Fruit fly (Drosophila melanogaster) whole organism, embryonic: Measurements from ENCODE around the gene CG32248.

Experiments used
- Abd-B ChIP-seq: fragments of 200-800 bp; sonication (Bioruptor generic); optimal IDR thresholded peaks from 2 replicates; lab custom pipeline; 2018; ENCODE audit warnings: missing biosample characterization, mild to moderate bottlenecking, missing genetic modification characterization, moderate library complexity
- Adf1 ChIP-seq: fragments of 200-800 bp; sonication (Bioruptor generic); IDR thresholded peaks from 2 replicates; pipeline ENCODE4 v1.3.6; 2022; ENCODE audit warnings: missing biosample characterization, missing genetic modification characterization
- Atf-2 ChIP-seq: fragments of 200-800 bp; sonication (Bioruptor generic); optimal IDR thresholded peaks from 2 replicates; lab custom pipeline; 2016; ENCODE audit warnings: missing biosample characterization, missing genetic modification characterization
- Blimp-1 ChIP-seq: fragments of 200-800 bp; sonication (Bioruptor generic); optimal IDR thresholded peaks from 3 replicates; lab custom pipeline; 2018; ENCODE audit warnings: missing biosample characterization, missing genetic modification characterization, mild to moderate bottlenecking, moderate library complexity, missing genetic modification reagents
- CG10209 ChIP-seq: fragments of 200-800 bp; sonication (Bioruptor generic); optimal IDR thresholded peaks from 3 replicates; lab custom pipeline; 2017; ENCODE audit warnings: missing biosample characterization, mild to moderate bottlenecking, missing genetic modification characterization, missing genetic modification reagents
- CG10274 ChIP-seq: fragments of 200-800 bp; sonication (Bioruptor generic); optimal IDR thresholded peaks from 3 replicates; lab custom pipeline; 2017; ENCODE audit warnings: missing biosample characterization, mild to moderate bottlenecking, missing genetic modification characterization
- CG10543 ChIP-seq: fragments of 200-800 bp; sonication (Bioruptor generic); optimal IDR thresholded peaks from 3 replicates; lab custom pipeline; 2017; ENCODE audit warnings: missing biosample characterization, mild to moderate bottlenecking, missing genetic modification characterization, moderate library complexity
- CG11247 ChIP-seq: fragments of 200-800 bp; sonication (Bioruptor generic); IDR thresholded peaks from 2 replicates; pipeline ENCODE4 v1.3.6; 2022; ENCODE audit warnings: missing biosample characterization, missing genetic modification characterization
- CG12219 ChIP-seq: fragments of 200-800 bp; sonication (Bioruptor generic); optimal IDR thresholded peaks from 3 replicates; lab custom pipeline; 2018; ENCODE audit warnings: missing biosample characterization, mild to moderate bottlenecking, missing genetic modification characterization
- CG15011 ChIP-seq: fragments of 200-800 bp; sonication (Bioruptor generic); optimal IDR thresholded peaks from 3 replicates; lab custom pipeline; 2018; ENCODE audit warnings: missing biosample characterization, mild to moderate bottlenecking, missing genetic modification characterization
- CG1647 ChIP-seq: fragments of 200-800 bp; sonication (Bioruptor generic); optimal IDR thresholded peaks from 3 replicates; lab custom pipeline; 2016; ENCODE audit warnings: missing biosample characterization, missing genetic modification characterization
- CG16779 ChIP-seq: fragments of 200-800 bp; sonication (Bioruptor generic); IDR thresholded peaks from 2 replicates; pipeline ENCODE4 v1.3.6; 2022; ENCODE audit warnings: missing biosample characterization, missing genetic modification characterization
- CG17359 ChIP-seq: fragments of 200-800 bp; sonication (Bioruptor generic); optimal IDR thresholded peaks from 3 replicates; lab custom pipeline; 2018; ENCODE audit warnings: missing biosample characterization, mild to moderate bottlenecking, missing genetic modification characterization, moderate library complexity
- CG1792 ChIP-seq: fragments of 200-800 bp; sonication (Bioruptor generic); optimal IDR thresholded peaks from 2 replicates; lab custom pipeline; 2016; ENCODE audit warnings: missing biosample characterization, missing genetic modification characterization
- CG2202 ChIP-seq: fragments of 200-800 bp; sonication (Bioruptor generic); optimal IDR thresholded peaks from 2 replicates; lab custom pipeline; 2018; ENCODE audit warnings: missing biosample characterization, mild to moderate bottlenecking, missing genetic modification characterization
- CG2712 ChIP-seq: fragments of 200-800 bp; optimal IDR thresholded peaks from 3 replicates; lab custom pipeline; 2019; ENCODE audit warnings: missing biosample characterization, mild to moderate bottlenecking, missing genetic modification characterization, moderate library complexity
- CG3163 ChIP-seq: fragments of 200-800 bp; sonication (Bioruptor generic); optimal IDR thresholded peaks from 3 replicates; lab custom pipeline; 2016; ENCODE audit warnings: missing biosample characterization, missing genetic modification characterization
- CG4854 ChIP-seq: fragments of 200-800 bp; sonication (Bioruptor generic); optimal IDR thresholded peaks from 2 replicates; lab custom pipeline; 2016; ENCODE audit warnings: missing biosample characterization, missing genetic modification characterization, inconsistent platforms
- CG6689 ChIP-seq: fragments of 200-800 bp; sonication (Bioruptor generic); IDR thresholded peaks from 2 replicates; pipeline ENCODE4 v1.3.6; 2022; ENCODE audit warnings: missing biosample characterization, missing genetic modification characterization
- CG8924 ChIP-seq: fragments of 200-800 bp; optimal IDR thresholded peaks from 3 replicates; lab custom pipeline; 2019; ENCODE audit warnings: missing biosample characterization, mild to moderate bottlenecking, missing genetic modification characterization, moderate library complexity
- D ChIP-seq, 2 experiments: fragments of 200-800 bp in 1 of 2; fragments of >200 bp in 1 of 2; sonication (Bioruptor generic) in 1 of 2; optimal IDR thresholded peaks; 2 replicates in 1 of 2; 3 replicates in 1 of 2; lab custom pipeline; 2017; ENCODE audit warnings: mild to moderate bottlenecking in 1 of 2, missing biosample characterization in 1 of 2, missing genetic modification characterization in 1 of 2, missing genetic modification reagents in 1 of 2
- Dref ChIP-seq: fragments of 200-800 bp; sonication (Bioruptor generic); IDR thresholded peaks from 2 replicates; pipeline ENCODE4 v1.3.6; 2022; ENCODE audit warnings: missing biosample characterization, missing genetic modification characterization
- Gug ChIP-seq: fragments of 200-800 bp; sonication (Bioruptor generic); IDR thresholded peaks from 4 replicates; pipeline ENCODE4 v1.3.6; 2022; ENCODE audit warnings: missing biosample characterization, missing genetic modification characterization
- HHEX ChIP-seq: fragments of 200-800 bp; sonication (Bioruptor generic); optimal IDR thresholded peaks from 3 replicates; lab custom pipeline; 2017; ENCODE audit warnings: missing biosample characterization, mild to moderate bottlenecking, missing genetic modification characterization, missing genetic modification reagents
- Hey ChIP-seq: fragments of 200-800 bp; sonication (Bioruptor generic); optimal IDR thresholded peaks from 3 replicates; lab custom pipeline; 2018; ENCODE audit warnings: missing biosample characterization, mild to moderate bottlenecking, missing genetic modification characterization
- Hmr ChIP-seq: fragments of 200-800 bp; sonication (Bioruptor generic); optimal IDR thresholded peaks from 3 replicates; lab custom pipeline; 2017; ENCODE audit warnings: mild to moderate bottlenecking, missing biosample characterization, missing genetic modification reagents, missing genetic modification characterization
- NC2α ChIP-seq: fragments of 200-800 bp; sonication (Bioruptor generic); optimal IDR thresholded peaks from 2 replicates; lab custom pipeline; 2016; ENCODE audit warnings: missing biosample characterization, missing genetic modification characterization
- Oaz ChIP-seq: fragments of 200-800 bp; sonication (Bioruptor generic); IDR thresholded peaks from 2 replicates; pipeline ENCODE4 v1.3.6; 2022; ENCODE audit warnings: missing biosample characterization, missing genetic modification characterization
- Rfx ChIP-seq: fragments of 200-800 bp; sonication (Bioruptor generic); IDR thresholded peaks from 2 replicates; pipeline ENCODE4 v1.3.6; 2022; ENCODE audit warnings: missing biosample characterization, missing genetic modification characterization
- ara ChIP-seq: fragments of 200-800 bp; sonication (Bioruptor generic); IDR thresholded peaks from 2 replicates; pipeline ENCODE4 v1.3.6; 2022; ENCODE audit warnings: missing biosample characterization, missing genetic modification characterization
- bigmax ChIP-seq: fragments of 200-800 bp; sonication (Bioruptor generic); optimal IDR thresholded peaks from 2 replicates; lab custom pipeline; 2018; ENCODE audit warnings: missing biosample characterization, mild to moderate bottlenecking, missing genetic modification characterization
- bowl ChIP-seq: fragments of 200-800 bp; sonication (Bioruptor generic); IDR thresholded peaks from 2 replicates; pipeline ENCODE4 v1.3.6; 2022; ENCODE audit warnings: missing biosample characterization, missing genetic modification characterization
- caup ChIP-seq: fragments of 200-800 bp; sonication (Bioruptor generic); optimal IDR thresholded peaks from 3 replicates; lab custom pipeline; 2017; ENCODE audit warnings: missing biosample characterization, mild to moderate bottlenecking, missing genetic modification characterization, moderate library complexity; ENCODE audit not compliant: severe bottlenecking
- da ChIP-seq: fragments of 200-800 bp; sonication (Bioruptor generic); optimal IDR thresholded peaks from 2 replicates; lab custom pipeline; 2016; ENCODE audit warnings: missing biosample characterization, missing genetic modification characterization
- danr ChIP-seq: fragments of 200-800 bp; sonication (Bioruptor generic); IDR thresholded peaks from 2 replicates; pipeline ENCODE4 v1.3.6; 2022; ENCODE audit warnings: missing biosample characterization, missing genetic modification characterization
- dm ChIP-seq: fragments of 200-800 bp; sonication (Bioruptor generic); optimal IDR thresholded peaks from 3 replicates; lab custom pipeline; 2016; ENCODE audit warnings: missing biosample characterization, missing genetic modification characterization
- esg ChIP-seq: fragments of 200-800 bp; sonication (Bioruptor generic); conservative IDR thresholded peaks from 2 replicates; pipeline ENCODE4 v1.3.6; 2022; ENCODE audit warnings: missing biosample characterization, missing genetic modification characterization
- ewg ChIP-seq: fragments of 200-800 bp; sonication (Bioruptor generic); optimal IDR thresholded peaks from 3 replicates; lab custom pipeline; 2017; ENCODE audit warnings: mild to moderate bottlenecking, missing biosample characterization, missing genetic modification reagents, missing genetic modification characterization
- fu2 ChIP-seq: fragments of 200-800 bp; sonication (Bioruptor generic); optimal IDR thresholded peaks from 2 replicates; lab custom pipeline; 2016; ENCODE audit warnings: missing biosample characterization, missing genetic modification characterization
- ham ChIP-seq: fragments of 200-800 bp; sonication (Bioruptor generic); IDR thresholded peaks from 2 replicates; pipeline ENCODE4 v1.3.6; 2022; ENCODE audit warnings: missing biosample characterization, missing genetic modification characterization
- hbn ChIP-seq: fragments of 200-800 bp; sonication (Bioruptor generic); IDR thresholded peaks from 2 replicates; pipeline ENCODE4 v1.3.6; 2022; ENCODE audit warnings: missing biosample characterization, missing genetic modification characterization; ENCODE audit not compliant: partially characterized antibody
- hth ChIP-seq: fragments of >200 bp; optimal IDR thresholded peaks from 2 replicates; lab custom pipeline; 2017; ENCODE audit warnings: inconsistent platforms
- jigr1 ChIP-seq: fragments of 200-800 bp; sonication (Bioruptor generic); IDR thresholded peaks from 3 replicates; pipeline ENCODE4 v1.3.6; 2022; ENCODE audit warnings: missing biosample characterization, missing genetic modification characterization
- mam ChIP-seq: fragments of 200-800 bp; sonication (Bioruptor generic); optimal IDR thresholded peaks from 3 replicates; lab custom pipeline; 2016; ENCODE audit warnings: missing biosample characterization, missing genetic modification characterization
- p53 ChIP-seq: fragments of 200-800 bp; sonication (Bioruptor generic); optimal IDR thresholded peaks from 2 replicates; lab custom pipeline; 2016; ENCODE audit warnings: missing biosample characterization, missing genetic modification characterization
- sens ChIP-seq: fragments of 200-800 bp; sonication (Bioruptor generic); peaks from one replicate; lab custom pipeline; 2016; ENCODE audit warnings: missing biosample characterization, missing genetic modification characterization
- so ChIP-seq: fragments of 200-800 bp; sonication (Bioruptor generic); IDR thresholded peaks from 3 replicates; pipeline ENCODE4 v1.3.6; 2022; ENCODE audit warnings: missing biosample characterization, missing genetic modification characterization
- sug ChIP-seq: fragments of 200-800 bp; optimal IDR thresholded peaks from 2 replicates; lab custom pipeline; 2019; ENCODE audit warnings: missing biosample characterization, mild to moderate bottlenecking, missing genetic modification characterization, moderate library complexity
- tll ChIP-seq, 2 experiments: fragments of 200-800 bp in 1 of 2; fragments of >200 bp in 1 of 2; sonication (Bioruptor generic) in 1 of 2; optimal IDR thresholded peaks; 2 replicates each; lab custom pipeline; 2017 to 2019; ENCODE audit warnings: missing biosample characterization in 2 of 2, missing genetic modification characterization in 2 of 2, mild to moderate bottlenecking in 1 of 2, moderate library complexity in 1 of 2
- wdn ChIP-seq: fragments of 200-800 bp; sonication (Bioruptor generic); IDR thresholded peaks from 2 replicates; pipeline ENCODE4 v1.3.6; 2022; ENCODE audit warnings: missing biosample characterization, missing genetic modification characterization

The CG32248 gene

dm6 chr3L:4474946-4475470, 3.5 kb downstream of the CG32248 start (continued):
- TF ChIP-seq sug (tag; lab: Kevin White, UChicago) = peak; percentile 72
- TF ChIP-seq ewg (GFP tag; lab: Kevin White, UChicago) = peak; percentile 55
- TF ChIP-seq sens (GFP tag; lab: Kevin White, UChicago) = peak; percentile 96
- TF ChIP-seq NC2α (GFP tag; lab: Kevin White, UChicago) = no peak
- TF ChIP-seq Hmr (GFP tag; lab: Kevin White, UChicago) = peak; percentile 90
- TF ChIP-seq CG4854 (GFP tag; lab: Kevin White, UChicago) = peak; percentile 82
- peak; percentile 86 for TF ChIP-seq CG17359 (tag; lab: Kevin White, UChicago)
- peak; percentile 77 for TF ChIP-seq CG10209
- TF ChIP-seq Dref = no peak
- peak; percentile 24 for TF ChIP-seq CG3163 (GFP tag; lab: Kevin White, UChicago)
- TF ChIP-seq Gug (GFP tag; lab: Robert Waterston, UW) = no peak
- TF ChIP-seq CG2712 (tag; lab: Kevin White, UChicago) = no peak
- TF ChIP-seq wdn (GFP tag; lab: Robert Waterston, UW) = peak; percentile 45; the same call in 1 of the 2 replicates
- peak; percentile 78 for TF ChIP-seq CG2202 (tag; lab: Kevin White, UChicago)
- TF ChIP-seq da (GFP tag; lab: Kevin White, UChicago) = no peak
- peak; percentile 69 for TF ChIP-seq CG10274 (GFP tag; lab: Kevin White, UChicago)
- TF ChIP-seq CG15011 (GFP tag; lab: Kevin White, UChicago) = peak; percentile 86
- no peak for TF ChIP-seq hth (lab: Kevin White, UChicago)
- TF ChIP-seq so (GFP tag; lab: Robert Waterston, UW) = 0 out of 3 replicates have a peak, but pooled peaks have one; percentile 77
- TF ChIP-seq Rfx (GFP tag; lab: Robert Waterston, UW) = peak; percentile 74
- TF ChIP-seq p53 (GFP tag; lab: Kevin White, UChicago) = peak; percentile 32
- no peak for TF ChIP-seq Adf1 (GFP tag; lab: Robert Waterston, UW)
- peak; percentile 97 for TF ChIP-seq caup (GFP tag; lab: Kevin White, UChicago)
- no peak for TF ChIP-seq Oaz (GFP tag; lab: Robert Waterston, UW)
- TF ChIP-seq ham (GFP tag; lab: Robert Waterston, UW) = no peak
- peak; percentile 52 for TF ChIP-seq dm (GFP tag; lab: Kevin White, UChicago)
- no peak for TF ChIP-seq tll (GFP tag; optimal IDR thresholded peaks at IDR 0.05; lab: Kevin White, UChicago)
- peak; percentile 21 for TF ChIP-seq mam (GFP tag; lab: Kevin White, UChicago)
- 0 out of 2 replicates have a peak, but pooled peaks have one; percentile 54 for TF ChIP-seq ara
- TF ChIP-seq CG1792 (GFP tag; lab: Kevin White, UChicago) = no peak
- peak; percentile 62 for TF ChIP-seq CG11247
- TF ChIP-seq D (optimal IDR thresholded peaks at IDR 0.05; lab: Kevin White, UChicago) = no peak
- TF ChIP-seq D (GFP tag; optimal IDR thresholded peaks at IDR 0.05; lab: Kevin White, UChicago) = peak; percentile 73
- no peak for TF ChIP-seq CG8924 (tag; lab: Kevin White, UChicago)
- TF ChIP-seq hbn = no peak
- TF ChIP-seq HHEX (GFP tag; lab: Kevin White, UChicago) = peak; percentile 92
- TF ChIP-seq Blimp-1 (GFP tag; lab: Kevin White, UChicago) = peak; percentile 73
- TF ChIP-seq CG6689 (GFP tag; lab: Robert Waterston, UW) = peak; percentile 12; the same call in 1 of the 2 replicates
- peak; percentile 52 for TF ChIP-seq CG1647 (GFP tag; lab: Kevin White, UChicago)
- no peak for TF ChIP-seq fu2 (GFP tag; lab: Kevin White, UChicago)
- TF ChIP-seq bigmax (GFP tag; lab: Kevin White, UChicago) = peak; percentile 79
- no peak for TF ChIP-seq Abd-B
- TF ChIP-seq CG12219 = peak; percentile 92
- no peak for TF ChIP-seq jigr1 (GFP tag; lab: Robert Waterston, UW)
- TF ChIP-seq esg (GFP tag; lab: Robert Waterston, UW) = no peak
- TF ChIP-seq CG16779 = 0 out of 2 replicates have a peak, but pooled peaks have one; percentile 34
- TF ChIP-seq bowl (GFP tag; lab: Robert Waterston, UW) = peak; percentile 42; the same call in 1 of the 2 replicates
- no peak for TF ChIP-seq Atf-2
- peak; percentile 79 for TF ChIP-seq Hey (tag; lab: Kevin White, UChicago)
- peak; percentile 85 for TF ChIP-seq CG10543
- TF ChIP-seq danr (GFP tag; lab: Robert Waterston, UW) = no peak
